Worm (Caenorhabditis elegans): ENCODE measurements around the gene F35H10.10.

ce11 chrIV:8262671-8263070 lies 50.1 kb downstream of the F35H10.10 start:
- TF ChIP-seq pha-4 (tag; optimal IDR thresholded peaks at IDR 0.05) (no peak), Y95B8A.8 (GFP tag; IDR thresholded peaks at IDR 0.05) (no peak), B0261.1 (tag; optimal IDR thresholded peaks at IDR 0.05) (no peak), unc-130 (GFP tag; optimal IDR thresholded peaks at IDR 0.05) (no peak), him-1 (tag; optimal IDR thresholded peaks at IDR 0.05) (no peak), nfya-1 (tag; optimal IDR thresholded peaks at IDR 0.05; ENCODE audit: borderline replicate concordance, insufficient read depth) (no peak), ccch-3 (GFP tag; optimal IDR thresholded peaks at IDR 0.05) (no peak)

Data from whole organism, young adult.